Worm (Caenorhabditis elegans): ENCODE data around the gene srx-56.

DNA sequence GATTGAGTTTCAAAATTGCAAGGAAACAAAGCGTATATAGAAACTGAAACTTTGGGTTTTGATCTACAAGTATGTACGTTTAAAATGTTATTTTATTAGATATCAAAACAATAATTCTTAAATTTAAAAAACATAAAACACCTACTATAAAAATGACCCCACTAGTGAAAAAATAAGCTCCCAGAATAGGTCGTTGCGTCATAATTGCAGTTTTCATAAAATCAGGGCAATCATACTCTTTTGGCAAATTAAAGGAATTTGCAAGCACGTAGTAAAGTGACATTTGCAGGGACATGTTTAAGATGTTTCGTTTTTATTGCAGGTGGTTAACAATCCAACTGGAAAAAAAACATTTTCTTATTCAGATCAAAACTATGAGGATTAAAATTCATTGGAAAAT lies 34.3 kb downstream of the srx-56 start, which contains the start of gene srt-6:
- TF ChIP-seq unc-62 (GFP tag; optimal IDR thresholded peaks at IDR 0.05) = no peak
- TF ChIP-seq sea-2 (GFP tag; IDR thresholded peaks at IDR 0.05) = no peak
- no peak for TF ChIP-seq hrde-1 (tag; optimal IDR thresholded peaks at IDR 0.05; ENCODE audit: borderline replicate concordance)
- no peak for TF ChIP-seq ama-1 (optimal IDR thresholded peaks at IDR 0.05)
- no peak for TF ChIP-seq ama-1 (GFP tag; optimal IDR thresholded peaks at IDR 0.05)
- no peak for TF ChIP-seq rec-8 (tag; optimal IDR thresholded peaks at IDR 0.05)
- TF ChIP-seq him-1 (tag; optimal IDR thresholded peaks at IDR 0.05) = no peak
- TF ChIP-seq F52B5.7 (tag; optimal IDR thresholded peaks at IDR 0.05) = no peak
- TF ChIP-seq snpc-4 (GFP tag; optimal IDR thresholded peaks at IDR 0.05) = no peak
- TF ChIP-seq snpc-4 (tag; optimal IDR thresholded peaks at IDR 0.05) = no peak
- TF ChIP-seq ets-4 (GFP tag; optimal IDR thresholded peaks at IDR 0.05) = no peak
- TF ChIP-seq nhr-27 (tag; optimal IDR thresholded peaks at IDR 0.05) = no peak

All from whole organism, young adult.